Worm (Caenorhabditis elegans) whole organism, midembryonic: ENCODE results near the gene dct-15.
"Not testable (repeated sequence)": the region's sequence is repeated elsewhere in the genome, so short reads cannot be mapped to it uniquely, and the experiment has no call there.

Experiments
- T22C8.4 ChIP-seq: fragments of 200-800 bp; sonication (Bioruptor generic); IDR thresholded peaks from 2 replicates; pipeline ENCODE4 v1.3.6; 2022; ENCODE audit warnings: missing genetic modification characterization, missing compliant biosample characterization
- cog-1 ChIP-seq: sonication (generic microtip); optimal IDR thresholded peaks from 2 replicates; lab custom pipeline; 2016; ENCODE audit warnings: missing genetic modification characterization, missing compliant biosample characterization
- flt-1 ChIP-seq: fragments of 200-800 bp; sonication (Bioruptor generic); IDR thresholded peaks from 2 replicates; pipeline ENCODE4 v1.3.6; 2022; ENCODE audit warnings: missing genetic modification characterization, missing compliant biosample characterization
- klf-2 ChIP-seq: fragments of 200-800 bp; sonication (Bioruptor generic); conservative IDR thresholded peaks from 2 replicates; pipeline ENCODE4 v1.3.6; 2022; ENCODE audit warnings: missing genetic modification reagents, missing genetic modification characterization, missing compliant biosample characterization
- med-1 ChIP-seq: sonication (generic microtip); optimal IDR thresholded peaks from 2 replicates; lab custom pipeline; 2017; ENCODE audit warnings: missing genetic modification characterization, mild to moderate bottlenecking, missing compliant biosample characterization, antibody characterized with exemption, missing genetic modification reagents; ENCODE audit not compliant: insufficient read depth
- ref-1 ChIP-seq: fragments of 200-800 bp; sonication (Bioruptor generic); conservative IDR thresholded peaks from 2 replicates; pipeline ENCODE4 v1.3.6; 2022; ENCODE audit warnings: missing genetic modification reagents, missing genetic modification characterization, missing compliant biosample characterization
- tab-1 ChIP-seq: fragments of 200-800 bp; sonication (Bioruptor generic); IDR thresholded peaks from 2 replicates; pipeline ENCODE4 v1.3.6; 2022; ENCODE audit warnings: missing genetic modification characterization, missing compliant biosample characterization
- ztf-23 ChIP-seq: fragments of 200-800 bp; sonication (Bioruptor generic); IDR thresholded peaks from 2 replicates; pipeline ENCODE4 v1.3.6; 2022; ENCODE audit warnings: missing genetic modification reagents, missing genetic modification characterization, missing compliant biosample characterization
- ztf-29 ChIP-seq: fragments of 200-800 bp; sonication (Bioruptor generic); IDR thresholded peaks from 2 replicates; pipeline ENCODE4 v1.3.6; 2022; ENCODE audit warnings: missing genetic modification reagents, missing genetic modification characterization, missing compliant biosample characterization

dct-15 gene

DNA sequence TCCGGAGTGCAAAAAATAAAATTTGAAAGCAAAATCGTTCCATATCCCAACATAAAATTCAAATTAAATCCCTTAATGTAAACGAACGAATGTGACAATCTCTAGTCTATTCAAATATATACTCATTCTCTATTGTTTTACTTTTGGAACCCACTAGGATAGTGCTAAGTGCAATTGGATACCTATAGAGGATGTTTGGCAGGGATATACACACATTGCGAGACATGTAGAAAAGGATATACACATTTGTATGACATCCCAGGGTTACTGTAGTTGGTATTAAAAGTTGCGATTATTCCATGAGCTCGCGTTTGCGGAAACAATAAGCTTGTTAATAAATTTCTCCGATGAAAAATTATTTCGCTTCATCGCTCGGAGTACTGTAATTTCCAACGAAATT lies 37.1 kb downstream of the dct-15 start:
- TF ChIP-seq klf-2 (GFP tag; lab: Robert Waterston, UW) (no peak), ztf-29 (GFP tag; lab: Robert Waterston, UW) (no peak), flt-1 (GFP tag; lab: Robert Waterston, UW) (peak; percentile 41; the same call in 1 of the 2 replicates), med-1 (GFP tag; lab: Kevin White, UChicago) (no peak)

DNA sequence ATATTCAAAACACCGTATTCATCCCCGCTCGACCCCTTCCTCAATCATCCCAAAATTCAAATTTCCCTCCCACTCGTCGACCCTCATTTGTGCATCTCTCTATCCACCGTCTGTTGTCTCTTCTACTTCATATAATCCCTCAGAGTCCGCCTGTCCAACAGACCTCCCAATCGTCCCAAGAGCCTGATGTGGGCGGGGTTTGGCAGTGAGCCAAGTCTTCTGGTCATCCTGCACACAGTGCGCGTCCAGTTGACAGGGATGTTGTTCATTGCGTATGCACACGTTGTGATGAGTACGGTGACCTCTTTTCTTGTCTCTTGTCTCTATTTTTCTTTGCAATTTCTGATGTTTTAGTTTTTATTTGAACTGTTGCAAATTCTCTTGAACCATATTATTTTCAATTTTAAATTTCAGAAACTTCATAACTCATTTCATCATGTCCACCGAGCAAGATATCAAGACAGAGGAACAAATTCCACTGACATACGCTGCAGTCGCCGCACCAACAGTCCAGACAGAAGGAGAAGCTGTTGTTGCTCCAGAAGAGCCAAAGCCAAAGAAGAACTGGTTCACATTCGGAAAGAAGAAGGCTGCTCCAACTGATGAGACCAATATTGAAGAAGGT lies 38.3 kb downstream of the dct-15 start, which contains the start of gene cav-1:
TSS of gene cav-1 (plus strand) at position 415 of the 625 bp plus-strand sequence.
- 0 out of 2 replicates have a peak, but pooled peaks have one; percentile 10 for TF ChIP-seq flt-1 (GFP tag; lab: Robert Waterston, UW)
- TF ChIP-seq T22C8.4 (GFP tag; lab: Robert Waterston, UW), result no peak

- no peak for TF ChIP-seq klf-2 (GFP tag; lab: Robert Waterston, UW)
- TF ChIP-seq cog-1 (tag; lab: Kevin White, UChicago), result peak; percentile 11
Measured at ce11 chrIV:9770798-9771197, 39.7 kb downstream of the dct-15 start.

- not testable (repeated sequence) for TF ChIP-seq T22C8.4, klf-2, ztf-29 (GFP tag; lab: Robert Waterston, UW)
Measured at ce11 chrIV:9769746-9770145, 40.8 kb downstream of the dct-15 start, which contains the start of gene msp-78. Gene msp-78, plus strand, starts transcription at chrIV:9770046.

DNA sequence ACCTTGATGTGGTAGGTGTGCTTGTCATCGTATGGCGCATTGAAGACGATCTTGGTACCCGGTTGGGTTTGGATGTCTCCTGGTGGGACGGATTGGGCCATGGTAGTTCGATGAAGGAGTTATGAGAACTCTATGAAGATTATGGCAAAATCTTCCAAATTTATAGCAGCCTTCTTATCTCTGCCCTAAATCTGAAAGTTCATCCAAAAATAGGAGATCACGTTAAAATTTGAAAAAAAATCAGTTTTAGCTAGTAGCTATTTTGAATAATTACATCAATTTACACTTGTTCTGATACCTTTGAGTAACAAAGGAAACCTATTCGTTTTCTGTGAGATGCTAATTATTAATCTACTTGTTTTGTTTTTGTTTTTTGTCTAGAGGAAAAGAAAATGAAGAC lies 43.5 kb downstream of the dct-15 start, which contains the start of gene msp-79:
TSS of gene msp-79 (minus strand) at position 101 of the 400 bp plus-strand sequence.
- TF ChIP-seq cog-1 (tag; lab: Kevin White, UChicago); med-1 (GFP tag; lab: Kevin White, UChicago); T22C8.4 (GFP tag; lab: Robert Waterston, UW): not testable (repeated sequence)

DNA sequence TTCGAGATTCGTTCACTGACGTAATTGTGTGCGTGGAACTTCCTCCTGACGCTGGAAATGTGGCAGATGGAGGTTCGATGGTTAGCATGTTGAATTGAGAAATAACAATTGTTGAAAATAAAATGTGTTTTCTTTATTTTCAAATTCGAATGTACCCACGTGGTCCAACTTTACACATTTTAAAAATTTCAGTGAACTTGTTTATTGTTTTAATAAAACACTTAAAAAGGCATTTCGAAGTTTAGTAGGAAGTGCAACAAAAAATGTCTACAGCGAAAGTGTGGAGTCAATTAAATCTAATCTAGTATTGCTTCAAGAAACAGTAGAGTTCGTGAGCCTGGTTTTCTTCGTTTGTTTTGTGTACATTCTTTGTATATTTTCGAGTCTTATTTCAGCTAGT lies 44.3 kb downstream of the dct-15 start, which contains the start of gene ssp-36:
TSS of gene ssp-36 (minus strand) at position 101 of the 400 bp plus-strand sequence.
- TF ChIP-seq tab-1 (GFP tag; lab: Robert Waterston, UW) (no peak), med-1 (GFP tag; lab: Kevin White, UChicago) (no peak), T22C8.4 (GFP tag; lab: Robert Waterston, UW) (no peak), cog-1 (tag; lab: Kevin White, UChicago) (no peak), ztf-29 (GFP tag; lab: Robert Waterston, UW) (no peak), ztf-23 (GFP tag; lab: Robert Waterston, UW) (no peak), flt-1 (GFP tag; lab: Robert Waterston, UW) (no peak), klf-2 (GFP tag; lab: Robert Waterston, UW) (no peak), ref-1 (GFP tag; lab: Robert Waterston, UW) (no peak)

ce11 chrIV:9762667-9763173 lies 47.8 kb downstream of the dct-15 start:
- TF ChIP-seq flt-1 (GFP tag; lab: Robert Waterston, UW) (no peak), med-1 (GFP tag; lab: Kevin White, UChicago) (no peak), ztf-23 (GFP tag; lab: Robert Waterston, UW) (no peak), T22C8.4 (GFP tag; lab: Robert Waterston, UW) (no peak), ref-1 (GFP tag; lab: Robert Waterston, UW) (no peak), cog-1 (tag; lab: Kevin White, UChicago) (no peak), klf-2 (GFP tag; lab: Robert Waterston, UW) (no peak), tab-1 (GFP tag; lab: Robert Waterston, UW) (no peak), ztf-29 (GFP tag; lab: Robert Waterston, UW) (no peak)

DNA sequence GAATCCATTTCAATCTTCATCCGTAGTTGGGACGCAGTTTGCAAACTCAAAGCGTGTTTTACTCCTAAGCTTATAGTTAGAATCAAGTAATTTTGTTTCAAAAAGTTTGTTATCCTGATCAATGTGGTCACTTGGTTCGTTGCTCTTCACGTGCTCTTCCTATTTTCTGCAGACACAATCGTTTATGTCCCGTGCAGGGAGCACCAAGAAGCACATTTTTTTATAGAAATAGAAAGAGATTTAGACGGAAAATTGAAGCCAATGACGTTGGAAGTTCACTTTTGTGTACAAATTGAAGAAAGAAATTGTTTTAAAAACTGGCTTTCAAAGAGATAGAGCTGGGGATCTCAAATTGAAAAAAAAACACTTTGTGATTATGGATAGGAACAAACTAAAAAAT lies 48.8 kb downstream of the dct-15 start:
- TF ChIP-seq flt-1 (GFP tag; lab: Robert Waterston, UW) (no peak), med-1 (GFP tag; lab: Kevin White, UChicago) (no peak), cog-1 (tag; lab: Kevin White, UChicago) (no peak), ztf-23 (GFP tag; lab: Robert Waterston, UW) (no peak), tab-1 (GFP tag; lab: Robert Waterston, UW) (no peak), klf-2 (GFP tag; lab: Robert Waterston, UW) (no peak), ref-1 (GFP tag; lab: Robert Waterston, UW) (no peak), T22C8.4 (GFP tag; lab: Robert Waterston, UW) (no peak), ztf-29 (GFP tag; lab: Robert Waterston, UW) (no peak)

DNA sequence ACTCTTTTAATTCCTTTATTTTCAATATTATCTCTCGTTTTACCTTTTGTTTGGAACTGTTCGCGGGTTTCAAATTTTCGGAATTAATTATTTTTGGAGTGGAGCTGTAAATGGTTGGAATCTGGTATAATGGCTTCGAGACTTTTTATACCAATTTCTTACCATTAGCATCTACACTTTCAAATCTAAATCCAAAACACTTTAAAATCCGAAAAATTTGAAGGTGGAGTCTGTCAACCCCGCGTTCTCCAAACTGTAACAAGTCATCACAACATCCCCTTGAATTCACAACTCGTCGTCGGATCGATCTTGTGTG lies 53.1 kb downstream of the dct-15 start, which contains the start of gene nhr-97:
TSS of gene nhr-97 (plus strand) at position 217 of the 316 bp plus-strand sequence.
- TF ChIP-seq ztf-23 (GFP tag; lab: Robert Waterston, UW), result no peak
- TF ChIP-seq tab-1 (GFP tag; lab: Robert Waterston, UW), result no peak
- TF ChIP-seq T22C8.4 (GFP tag; lab: Robert Waterston, UW), result no peak
- no peak for TF ChIP-seq flt-1 (GFP tag; lab: Robert Waterston, UW)
